Fruit fly (Drosophila melanogaster) whole organism, pupa: ENCODE data around the gene CG13606.

Experiments used
- CG10348 ChIP-seq: fragments of 200-800 bp; sonication (Bioruptor generic); IDR thresholded peaks from 2 replicates; pipeline ENCODE4 v1.3.6; 2022; ENCODE audit warnings: missing biosample characterization, missing genetic modification characterization
- CG12605 ChIP-seq: fragments of 200-800 bp; sonication (Bioruptor generic); IDR thresholded peaks from 2 replicates; pipeline ENCODE4 v1.3.6; 2022; ENCODE audit warnings: missing biosample characterization, missing genetic modification characterization
- CG13204 ChIP-seq: fragments of 200-800 bp; sonication (Bioruptor generic); optimal IDR thresholded peaks from 2 replicates; lab custom pipeline; 2018; ENCODE audit warnings: missing biosample characterization, mild to moderate bottlenecking, missing genetic modification characterization, moderate library complexity
- CG14655 ChIP-seq: fragments of 200-800 bp; sonication (Bioruptor generic); optimal IDR thresholded peaks from 3 replicates; lab custom pipeline; 2017; ENCODE audit warnings: mild to moderate bottlenecking, missing biosample characterization, missing genetic modification reagents, missing genetic modification characterization
- CG15710 ChIP-seq: fragments of 200-800 bp; sonication (Bioruptor generic); optimal IDR thresholded peaks from 2 replicates; lab custom pipeline; 2018; ENCODE audit warnings: missing biosample characterization, mild to moderate bottlenecking, missing genetic modification characterization, moderate library complexity
- CG17806 ChIP-seq: fragments of 200-800 bp; sonication (Bioruptor generic); optimal IDR thresholded peaks from 2 replicates; lab custom pipeline; 2018; ENCODE audit warnings: missing biosample characterization, mild to moderate bottlenecking, missing genetic modification characterization, moderate library complexity
- CG32121 ChIP-seq: fragments of 200-800 bp; sonication (Bioruptor generic); IDR thresholded peaks from 2 replicates; pipeline ENCODE4 v1.3.6; 2022; ENCODE audit warnings: missing biosample characterization, missing genetic modification characterization
- CG34367 ChIP-seq: fragments of 200-800 bp; sonication (Bioruptor generic); optimal IDR thresholded peaks from 2 replicates; lab custom pipeline; 2018; ENCODE audit warnings: missing biosample characterization, mild to moderate bottlenecking, missing genetic modification characterization
- CG4496 ChIP-seq: fragments of 200-800 bp; sonication (Bioruptor generic); IDR thresholded peaks from 3 replicates; pipeline ENCODE4 v1.3.6; 2022; ENCODE audit warnings: missing biosample characterization, missing genetic modification characterization
- CG8159 ChIP-seq: fragments of 200-800 bp; sonication (Bioruptor generic); optimal IDR thresholded peaks from 3 replicates; lab custom pipeline; 2018; ENCODE audit warnings: missing biosample characterization, mild to moderate bottlenecking, missing genetic modification characterization, moderate library complexity
- CG8301 ChIP-seq: fragments of 200-800 bp; sonication (Bioruptor generic); optimal IDR thresholded peaks from 2 replicates; lab custom pipeline; 2018; ENCODE audit warnings: missing biosample characterization, mild to moderate bottlenecking, missing genetic modification characterization
- CG9948 ChIP-seq: fragments of 200-800 bp; sonication (Bioruptor generic); optimal IDR thresholded peaks from 2 replicates; lab custom pipeline; 2018; ENCODE audit warnings: missing biosample characterization, mild to moderate bottlenecking, missing genetic modification characterization, moderate library complexity
- D1 ChIP-seq: fragments of 200-800 bp; sonication (Bioruptor generic); optimal IDR thresholded peaks from 2 replicates; lab custom pipeline; 2018; ENCODE audit warnings: missing biosample characterization, mild to moderate bottlenecking, missing genetic modification characterization, moderate library complexity
- EcR ChIP-seq: fragments of 200-800 bp; sonication (Bioruptor generic); optimal IDR thresholded peaks from 3 replicates; lab custom pipeline; 2019; ENCODE audit warnings: missing biosample characterization, missing genetic modification characterization, mild to moderate bottlenecking, moderate library complexity, missing genetic modification reagents
- Ets98B ChIP-seq: fragments of 200-800 bp; sonication (Bioruptor generic); IDR thresholded peaks from 2 replicates; pipeline ENCODE4 v1.3.6; 2022; ENCODE audit warnings: missing biosample characterization, missing genetic modification characterization
- Pif1A ChIP-seq: fragments of 200-800 bp; sonication (Bioruptor generic); optimal IDR thresholded peaks from 3 replicates; lab custom pipeline; 2016; ENCODE audit warnings: missing biosample characterization, missing genetic modification characterization
- Pif1B ChIP-seq: fragments of 200-800 bp; sonication (Bioruptor generic); optimal IDR thresholded peaks from 3 replicates; lab custom pipeline; 2016; ENCODE audit warnings: missing biosample characterization, missing genetic modification characterization
- Snoo ChIP-seq: fragments of 200-800 bp; sonication (Bioruptor generic); optimal IDR thresholded peaks from 3 replicates; lab custom pipeline; 2017; ENCODE audit warnings: missing biosample characterization, mild to moderate bottlenecking, missing genetic modification characterization, inconsistent platforms
- fd96Ca ChIP-seq: fragments of 200-800 bp; sonication (Bioruptor generic); IDR thresholded peaks from 3 replicates; pipeline ENCODE4 v1.3.6; 2022; ENCODE audit warnings: missing biosample characterization, missing genetic modification characterization
- gl ChIP-seq: fragments of 200-800 bp; sonication (Bioruptor generic); optimal IDR thresholded peaks from 2 replicates; lab custom pipeline; 2018; ENCODE audit warnings: missing biosample characterization, mild to moderate bottlenecking, missing genetic modification characterization
- rn ChIP-seq: fragments of 200-800 bp; sonication (Bioruptor generic); IDR thresholded peaks from 2 replicates; pipeline ENCODE4 v1.3.6; 2022; ENCODE audit warnings: missing biosample characterization, missing genetic modification characterization

CG13606 gene

dm6 chr3R:24141013-24141592 lies 31.3 kb upstream of the CG13606 start, which contains the start of gene Kal1:
Gene Kal1, plus strand, starts transcription at chr3R:24141395.
- TF ChIP-seq Snoo (tag; lab: Kevin White, UChicago) = peak; percentile 99
- peak; percentile 98 for TF ChIP-seq CG32121 (GFP tag; lab: Robert Waterston, UW)
- peak; percentile 97 for TF ChIP-seq CG34367 (tag; lab: Kevin White, UChicago)
- peak; percentile 92 for TF ChIP-seq rn
- TF ChIP-seq CG12605 = peak; percentile 98
- TF ChIP-seq CG8159 = peak; percentile 98
- peak; percentile 92 for TF ChIP-seq D1 (tag; lab: Kevin White, UChicago)
- peak; percentile 96 for TF ChIP-seq CG14655
- TF ChIP-seq Pif1A (GFP tag; lab: Kevin White, UChicago) = peak; percentile 96
- peak; percentile 98 for TF ChIP-seq CG13204 (GFP tag; lab: Kevin White, UChicago)
- peak; percentile 79 for TF ChIP-seq EcR
- TF ChIP-seq CG10348 (GFP tag; lab: Robert Waterston, UW) = peak; percentile 79
- peak; percentile 98 for TF ChIP-seq CG17806 (tag; lab: Kevin White, UChicago)
- TF ChIP-seq CG4496 (GFP tag; lab: Robert Waterston, UW) = peak; percentile 97
- peak; percentile 97 for TF ChIP-seq Pif1B (GFP tag; lab: Kevin White, UChicago)
- TF ChIP-seq fd96Ca (GFP tag; lab: Robert Waterston, UW) = peak; percentile 97
- peak; percentile 98 for TF ChIP-seq Ets98B (GFP tag; lab: Robert Waterston, UW)
- peak; percentile 97 for TF ChIP-seq CG9948
- TF ChIP-seq CG15710 (tag; lab: Kevin White, UChicago) = peak; percentile 98
- peak; percentile 96 for TF ChIP-seq gl (tag; lab: Kevin White, UChicago)
- peak; percentile 95 for TF ChIP-seq CG8301 (tag; lab: Kevin White, UChicago)
- TF ChIP-seq, all 21 proteins: peak for 21

dm6 chr3R:24142971-24143370 lies 29.5 kb upstream of the CG13606 start:
- TF ChIP-seq CG12605 (peak; percentile 82), CG34367 (tag; lab: Kevin White, UChicago) (peak; percentile 80), rn (peak; percentile 81), CG4496 (GFP tag; lab: Robert Waterston, UW) (peak; percentile 89), CG9948 (peak; percentile 85), CG14655 (peak; percentile 85), CG8159 (peak; percentile 92), Snoo (tag; lab: Kevin White, UChicago) (peak; percentile 83), CG15710 (tag; lab: Kevin White, UChicago) (peak; percentile 89), CG32121 (GFP tag; lab: Robert Waterston, UW) (peak; percentile 55), Pif1B (GFP tag; lab: Kevin White, UChicago) (peak; percentile 88), CG13204 (GFP tag; lab: Kevin White, UChicago) (peak; percentile 38), gl (tag; lab: Kevin White, UChicago) (peak; percentile 75), Pif1A (GFP tag; lab: Kevin White, UChicago) (peak; percentile 86), CG8301 (tag; lab: Kevin White, UChicago) (peak; percentile 78), Ets98B (GFP tag; lab: Robert Waterston, UW) (peak; percentile 81), EcR (no peak), fd96Ca (GFP tag; lab: Robert Waterston, UW) (peak; percentile 89), CG17806 (tag; lab: Kevin White, UChicago) (peak; percentile 89), D1 (tag; lab: Kevin White, UChicago) (peak; percentile 46), CG10348 (GFP tag; lab: Robert Waterston, UW) (no peak)
- TF ChIP-seq, all 21 proteins: peak for 19

dm6 chr3R:24143372-24143771 lies 29.1 kb upstream of the CG13606 start:
- peak; percentile 21; the same call in 1 of the 2 replicates for TF ChIP-seq CG32121 (GFP tag; lab: Robert Waterston, UW)
- peak; percentile 18 for TF ChIP-seq CG13204 (GFP tag; lab: Kevin White, UChicago)
- TF ChIP-seq fd96Ca (GFP tag; lab: Robert Waterston, UW) = no peak

dm6 chr3R:24143779-24144178 lies 28.6 kb upstream of the CG13606 start:
- peak; percentile 26 for TF ChIP-seq Snoo (tag; lab: Kevin White, UChicago)
- TF ChIP-seq Pif1B (GFP tag; lab: Kevin White, UChicago) = peak; percentile 67
- TF ChIP-seq CG14655 = peak; percentile 84
- TF ChIP-seq CG8159 = peak; percentile 60
- no peak for TF ChIP-seq gl (tag; lab: Kevin White, UChicago)
- no peak for TF ChIP-seq CG4496 (GFP tag; lab: Robert Waterston, UW)
- TF ChIP-seq CG15710 (tag; lab: Kevin White, UChicago) = peak; percentile 53
- peak; percentile 68 for TF ChIP-seq Pif1A (GFP tag; lab: Kevin White, UChicago)
- no peak for TF ChIP-seq Ets98B (GFP tag; lab: Robert Waterston, UW)
- TF ChIP-seq CG9948 = peak; percentile 53
- TF ChIP-seq CG13204 (GFP tag; lab: Kevin White, UChicago) = no peak
- TF ChIP-seq CG10348 (GFP tag; lab: Robert Waterston, UW) = no peak
- TF ChIP-seq D1 (tag; lab: Kevin White, UChicago) = no peak
- TF ChIP-seq CG32121 (GFP tag; lab: Robert Waterston, UW) = no peak
- TF ChIP-seq CG8301 (tag; lab: Kevin White, UChicago) = peak; percentile 64
- TF ChIP-seq CG34367 (tag; lab: Kevin White, UChicago) = peak; percentile 54
- TF ChIP-seq fd96Ca (GFP tag; lab: Robert Waterston, UW) = peak; percentile 30; the same call in 1 of the 3 replicates
- peak; percentile 32 for TF ChIP-seq CG17806 (tag; lab: Kevin White, UChicago)
- no peak for TF ChIP-seq EcR
- TF ChIP-seq CG12605 = no peak
- no peak for TF ChIP-seq rn

dm6 chr3R:24144542-24144941 lies 27.9 kb upstream of the CG13606 start:
- TF ChIP-seq CG8301 (tag; lab: Kevin White, UChicago) (peak; percentile 86), Ets98B (GFP tag; lab: Robert Waterston, UW) (peak; percentile 17; the same call in 1 of the 2 replicates), rn (no peak), gl (tag; lab: Kevin White, UChicago) (peak; percentile 60), Snoo (tag; lab: Kevin White, UChicago) (no peak), EcR (no peak), CG4496 (GFP tag; lab: Robert Waterston, UW) (peak; percentile 62; the same call in 2 of the 3 replicates), D1 (tag; lab: Kevin White, UChicago) (peak; percentile 47), Pif1A (GFP tag; lab: Kevin White, UChicago) (peak; percentile 78), CG8159 (peak; percentile 75), CG34367 (tag; lab: Kevin White, UChicago) (peak; percentile 70), CG14655 (peak; percentile 90), CG12605 (no peak), CG17806 (tag; lab: Kevin White, UChicago) (peak; percentile 79), fd96Ca (GFP tag; lab: Robert Waterston, UW) (peak; percentile 72; the same call in 2 of the 3 replicates), CG13204 (GFP tag; lab: Kevin White, UChicago) (no peak), CG10348 (GFP tag; lab: Robert Waterston, UW) (no peak), CG32121 (GFP tag; lab: Robert Waterston, UW) (0 out of 2 replicates have a peak, but pooled peaks have one; percentile 7), CG15710 (tag; lab: Kevin White, UChicago) (peak; percentile 74), CG9948 (peak; percentile 85), Pif1B (GFP tag; lab: Kevin White, UChicago) (peak; percentile 62)
